Fruit fly (Drosophila melanogaster) whole organism, embryonic: Measurements from ENCODE around the gene FASN2.
A peak's percentile ranks its signal among the peaks of the same experiment; 100 is the strongest.

Experiments
- BEAF-32 ChIP-seq: fragments of 200-800 bp; sonication (Bioruptor generic); optimal IDR thresholded peaks from 3 replicates; lab custom pipeline; 2017; ENCODE audit warnings: missing biosample characterization, missing genetic modification characterization, mild to moderate bottlenecking, moderate library complexity, missing genetic modification reagents
- CG10274 ChIP-seq: fragments of 200-800 bp; sonication (Bioruptor generic); optimal IDR thresholded peaks from 3 replicates; lab custom pipeline; 2017; ENCODE audit warnings: missing biosample characterization, mild to moderate bottlenecking, missing genetic modification characterization
- CG11247 ChIP-seq: fragments of 200-800 bp; sonication (Bioruptor generic); IDR thresholded peaks from 2 replicates; pipeline ENCODE4 v1.3.6; 2022; ENCODE audit warnings: missing biosample characterization, missing genetic modification characterization
- CG11456 ChIP-seq: fragments of 200-800 bp; sonication (Bioruptor generic); IDR thresholded peaks from 3 replicates; pipeline ENCODE4 v1.3.6; 2022; ENCODE audit warnings: missing biosample characterization, missing genetic modification characterization
- CG11504 ChIP-seq: fragments of 200-800 bp; sonication (Bioruptor generic); optimal IDR thresholded peaks from 3 replicates; lab custom pipeline; 2019; ENCODE audit warnings: missing biosample characterization, mild to moderate bottlenecking, missing genetic modification characterization, moderate library complexity
- CG13624 ChIP-seq: fragments of 200-800 bp; sonication (Bioruptor generic); optimal IDR thresholded peaks from 2 replicates; lab custom pipeline; 2016; ENCODE audit warnings: missing biosample characterization, missing genetic modification characterization
- CG14710 ChIP-seq: fragments of 200-800 bp; sonication (Bioruptor generic); optimal IDR thresholded peaks from 3 replicates; lab custom pipeline; 2019; ENCODE audit warnings: missing biosample characterization, mild to moderate bottlenecking, missing genetic modification characterization, moderate library complexity
- CG15514 ChIP-seq: fragments of 200-800 bp; sonication (Bioruptor generic); optimal IDR thresholded peaks from 3 replicates; lab custom pipeline; 2017; ENCODE audit warnings: missing biosample characterization, missing genetic modification characterization, mild to moderate bottlenecking, moderate library complexity, missing genetic modification reagents
- CG18011 ChIP-seq: fragments of 200-800 bp; sonication (Bioruptor generic); optimal IDR thresholded peaks from 2 replicates; lab custom pipeline; 2017; ENCODE audit warnings: missing biosample characterization, missing genetic modification characterization, mild to moderate bottlenecking, moderate library complexity, missing genotype
- CG2199 ChIP-seq: fragments of 200-800 bp; sonication (Bioruptor generic); IDR thresholded peaks from 3 replicates; pipeline ENCODE4 v1.3.6; 2022; ENCODE audit warnings: missing biosample characterization, missing genetic modification characterization
- CG33213 ChIP-seq: fragments of 200-800 bp; sonication (Bioruptor generic); optimal IDR thresholded peaks from 3 replicates; lab custom pipeline; 2016; ENCODE audit warnings: missing biosample characterization, missing genetic modification characterization
- CG3407 ChIP-seq: fragments of 200-800 bp; sonication (Bioruptor generic); optimal IDR thresholded peaks from 2 replicates; lab custom pipeline; 2018; ENCODE audit warnings: missing biosample characterization, mild to moderate bottlenecking, missing genetic modification characterization
- CG3847 ChIP-seq: fragments of 200-800 bp; sonication (Bioruptor generic); IDR thresholded peaks from 2 replicates; pipeline ENCODE4 v1.3.6; 2022; ENCODE audit warnings: missing biosample characterization, missing genetic modification characterization
- CG4404 ChIP-seq: fragments of 200-800 bp; sonication (Bioruptor generic); IDR thresholded peaks from 2 replicates; pipeline ENCODE4 v1.3.6; 2022; ENCODE audit warnings: missing biosample characterization, missing genetic modification characterization
- CG4707 ChIP-seq: fragments of 200-800 bp; sonication (Bioruptor generic); optimal IDR thresholded peaks from 2 replicates; lab custom pipeline; 2018; ENCODE audit warnings: missing biosample characterization, mild to moderate bottlenecking, missing genetic modification characterization, moderate library complexity
- CG6175 ChIP-seq: fragments of 200-800 bp; sonication (Bioruptor generic); IDR thresholded peaks from 3 replicates; pipeline ENCODE4 v1.3.6; 2022; ENCODE audit warnings: missing biosample characterization, missing genetic modification characterization
- CG6272 ChIP-seq: fragments of 200-800 bp; sonication (Bioruptor generic); IDR thresholded peaks from 2 replicates; pipeline ENCODE4 v1.3.6; 2022; ENCODE audit warnings: missing biosample characterization, missing genetic modification characterization
- CG6854 ChIP-seq: fragments of 200-800 bp; sonication (Bioruptor generic); optimal IDR thresholded peaks from 3 replicates; lab custom pipeline; 2017; ENCODE audit warnings: missing biosample characterization, mild to moderate bottlenecking, missing genetic modification characterization
- CG7839 ChIP-seq: fragments of 200-800 bp; sonication (Bioruptor generic); optimal IDR thresholded peaks from 3 replicates; lab custom pipeline; 2018; ENCODE audit warnings: missing biosample characterization, mild to moderate bottlenecking, missing genetic modification characterization, moderate library complexity
- CG9215 ChIP-seq: fragments of 200-800 bp; sonication (Bioruptor generic); IDR thresholded peaks from 2 replicates; pipeline ENCODE4 v1.3.6; 2022; ENCODE audit warnings: missing biosample characterization, missing genetic modification characterization
- CrebB ChIP-seq: fragments of 200-800 bp; sonication (Bioruptor generic); optimal IDR thresholded peaks from 3 replicates; lab custom pipeline; 2018; ENCODE audit warnings: missing biosample characterization, mild to moderate bottlenecking, missing genetic modification characterization
- D ChIP-seq, 2 experiments: fragments of 200-800 bp in 1 of 2; fragments of >200 bp in 1 of 2; sonication (Bioruptor generic) in 1 of 2; optimal IDR thresholded peaks; 2 replicates in 1 of 2; 3 replicates in 1 of 2; lab custom pipeline; 2017; ENCODE audit warnings: mild to moderate bottlenecking in 1 of 2, missing biosample characterization in 1 of 2, missing genetic modification characterization in 1 of 2, missing genetic modification reagents in 1 of 2
- HLHmδ ChIP-seq: fragments of 200-800 bp; sonication (Bioruptor generic); optimal IDR thresholded peaks from 2 replicates; lab custom pipeline; 2018; ENCODE audit warnings: missing biosample characterization, mild to moderate bottlenecking, missing genetic modification characterization, moderate library complexity
- Mrtf ChIP-seq: fragments of 200-800 bp; sonication (Bioruptor generic); IDR thresholded peaks from 3 replicates; pipeline ENCODE4 v1.3.6; 2022; ENCODE audit warnings: missing biosample characterization, missing genetic modification characterization
- NC2β ChIP-seq: fragments of 200-800 bp; sonication (Bioruptor generic); optimal IDR thresholded peaks from 2 replicates; lab custom pipeline; 2016; ENCODE audit warnings: missing biosample characterization, missing genetic modification characterization
- Optix ChIP-seq: fragments of 200-800 bp; sonication (Bioruptor generic); IDR thresholded peaks from 3 replicates; pipeline ENCODE4 v1.3.6; 2022; ENCODE audit warnings: missing biosample characterization, missing genetic modification characterization
- Rfx ChIP-seq: fragments of 200-800 bp; sonication (Bioruptor generic); IDR thresholded peaks from 2 replicates; pipeline ENCODE4 v1.3.6; 2022; ENCODE audit warnings: missing biosample characterization, missing genetic modification characterization
- Sox100B ChIP-seq: fragments of 200-800 bp; sonication (Bioruptor generic); optimal IDR thresholded peaks from 3 replicates; lab custom pipeline; 2018; ENCODE audit warnings: missing biosample characterization, mild to moderate bottlenecking, missing genetic modification characterization
- Sry-β ChIP-seq: fragments of 200-800 bp; sonication (Bioruptor generic); optimal IDR thresholded peaks from 2 replicates; lab custom pipeline; 2018; ENCODE audit warnings: missing biosample characterization, mild to moderate bottlenecking, missing genetic modification characterization, moderate library complexity
- bbx ChIP-seq: fragments of 200-800 bp; sonication (Bioruptor generic); IDR thresholded peaks from 2 replicates; pipeline ENCODE4 v1.3.6; 2022; ENCODE audit warnings: missing biosample characterization, missing genetic modification characterization; ENCODE audit not compliant: partially characterized antibody
- bowl ChIP-seq: fragments of 200-800 bp; sonication (Bioruptor generic); IDR thresholded peaks from 2 replicates; pipeline ENCODE4 v1.3.6; 2022; ENCODE audit warnings: missing biosample characterization, missing genetic modification characterization
- br ChIP-seq: fragments of >200 bp; optimal IDR thresholded peaks from 2 replicates; lab custom pipeline; 2017
- caup ChIP-seq: fragments of 200-800 bp; sonication (Bioruptor generic); optimal IDR thresholded peaks from 3 replicates; lab custom pipeline; 2017; ENCODE audit warnings: missing biosample characterization, mild to moderate bottlenecking, missing genetic modification characterization, moderate library complexity; ENCODE audit not compliant: severe bottlenecking
- croc ChIP-seq: fragments of 200-800 bp; sonication (Bioruptor generic); conservative IDR thresholded peaks from 3 replicates; pipeline ENCODE4 v1.3.6; 2022; ENCODE audit warnings: missing biosample characterization, missing genetic modification characterization
- dati ChIP-seq: fragments of 200-800 bp; sonication (Bioruptor generic); IDR thresholded peaks from 2 replicates; pipeline ENCODE4 v1.3.6; 2022; ENCODE audit warnings: missing biosample characterization, missing genetic modification characterization
- dimm ChIP-seq: fragments of 200-800 bp; sonication (Bioruptor generic); IDR thresholded peaks from 2 replicates; pipeline ENCODE4 v1.3.6; 2022; ENCODE audit warnings: missing biosample characterization, missing genetic modification characterization
- dysf ChIP-seq: fragments of 200-800 bp; sonication (Bioruptor generic); IDR thresholded peaks from 3 replicates; pipeline ENCODE4 v1.3.6; 2022; ENCODE audit warnings: missing biosample characterization, missing genetic modification characterization
- gsb-n ChIP-seq: fragments of 200-800 bp; sonication (Bioruptor generic); optimal IDR thresholded peaks from 3 replicates; lab custom pipeline; 2018; ENCODE audit warnings: missing biosample characterization, mild to moderate bottlenecking, missing genetic modification characterization
- hbn ChIP-seq: fragments of 200-800 bp; sonication (Bioruptor generic); IDR thresholded peaks from 2 replicates; pipeline ENCODE4 v1.3.6; 2022; ENCODE audit warnings: missing biosample characterization, missing genetic modification characterization; ENCODE audit not compliant: partially characterized antibody
- inv ChIP-seq: fragments of 200-800 bp; sonication (Bioruptor generic); IDR thresholded peaks from 2 replicates; pipeline ENCODE4 v1.3.6; 2022; ENCODE audit warnings: missing biosample characterization, missing genetic modification characterization; ENCODE audit not compliant: partially characterized antibody
- kah ChIP-seq: fragments of 200-800 bp; sonication (Bioruptor generic); optimal IDR thresholded peaks from 2 replicates; lab custom pipeline; 2018; ENCODE audit warnings: missing biosample characterization, mild to moderate bottlenecking, missing genetic modification characterization
- klu ChIP-seq: fragments of 200-800 bp; sonication (Bioruptor generic); IDR thresholded peaks from 2 replicates; pipeline ENCODE4 v1.3.6; 2022; ENCODE audit warnings: missing biosample characterization, missing genetic modification characterization
- lola ChIP-seq, 3 experiments: fragments of >200 bp in 2 of 3; fragments of 200-800 bp in 1 of 3; sonication (Bioruptor generic) in 1 of 3; optimal IDR thresholded peaks; 2 replicates each; lab custom pipeline; 2017 to 2019; ENCODE audit warnings: missing biosample characterization in 3 of 3, missing genetic modification characterization in 3 of 3, mild to moderate bottlenecking in 1 of 3, moderate library complexity in 1 of 3
- nom ChIP-seq: fragments of 200-800 bp; sonication (Bioruptor generic); optimal IDR thresholded peaks from 2 replicates; lab custom pipeline; 2017; ENCODE audit warnings: missing biosample characterization, missing genetic modification characterization, mild to moderate bottlenecking, moderate library complexity, missing genetic modification reagents
- otp ChIP-seq: fragments of 200-800 bp; sonication (Bioruptor generic); IDR thresholded peaks from 3 replicates; pipeline ENCODE4, ENCODE4 v1.3.6; 2022; ENCODE audit warnings: missing biosample characterization, missing genetic modification characterization
- pros ChIP-seq: fragments of 200-800 bp; sonication (Bioruptor generic); optimal IDR thresholded peaks from 3 replicates; lab custom pipeline; 2019; ENCODE audit warnings: missing biosample characterization, mild to moderate bottlenecking, missing genetic modification characterization, moderate library complexity
- psq ChIP-seq: fragments of 200-800 bp; sonication (Bioruptor generic); optimal IDR thresholded peaks from 2 replicates; lab custom pipeline; 2017; ENCODE audit warnings: missing biosample characterization, missing genetic modification characterization
- sob ChIP-seq: fragments of 200-800 bp; sonication (Bioruptor generic); IDR thresholded peaks from 2 replicates; pipeline ENCODE4 v1.3.6; 2022; ENCODE audit warnings: missing biosample characterization, missing genetic modification characterization
- usp ChIP-seq: fragments of >200 bp; optimal IDR thresholded peaks from 2 replicates; lab custom pipeline; 2017; ENCODE audit warnings: missing biosample characterization, missing genetic modification characterization

Gene FASN2

DNA sequence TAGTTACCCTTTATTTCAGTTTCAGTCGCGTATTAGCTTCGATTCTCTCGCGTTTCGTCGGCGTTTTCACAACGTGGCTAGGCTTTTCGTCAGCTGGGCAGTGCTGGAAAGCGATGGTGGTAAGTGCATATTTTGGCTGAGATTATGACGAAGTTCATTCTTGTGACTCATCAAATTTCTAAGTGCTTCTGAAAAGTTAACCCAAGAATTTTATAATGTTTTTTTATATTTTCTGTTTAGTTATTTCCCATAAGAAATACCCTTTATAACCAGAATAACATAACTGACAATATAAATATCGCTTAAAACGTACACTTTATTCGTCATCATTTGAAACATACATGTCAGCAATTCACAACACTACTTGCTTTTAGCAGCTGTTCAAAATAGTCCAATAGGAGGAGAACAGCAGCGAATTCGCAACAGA is 6.6 kb upstream of the FASN2 start, which contains the start of the genes CG17260 and SerRS (continued):
- TF ChIP-seq Sox100B (GFP tag; lab: Kevin White, UChicago) (no peak), CG6175 (GFP tag; lab: Robert Waterston, UW) (peak; percentile 82), D (optimal IDR thresholded peaks at IDR 0.05; lab: Kevin White, UChicago) (no peak), D (GFP tag; optimal IDR thresholded peaks at IDR 0.05; lab: Kevin White, UChicago) (peak; percentile 76), inv (peak; percentile 34; the same call in 1 of the 2 replicates), nom (peak; percentile 67), CG11247 (peak; percentile 88), CG14710 (tag; lab: Kevin White, UChicago) (peak; percentile 91), CG15514 (peak; percentile 88), Mrtf (GFP tag; lab: Robert Waterston, UW) (peak; percentile 88), Rfx (GFP tag; lab: Robert Waterston, UW) (peak; percentile 94), dysf (GFP tag; lab: Robert Waterston, UW) (peak; percentile 95), CG33213 (GFP tag; lab: Kevin White, UChicago) (peak; percentile 84), usp (GFP tag; lab: Kevin White, UChicago) (no peak), CrebB (peak; percentile 72), Optix (GFP tag; lab: Robert Waterston, UW) (peak; percentile 70; the same call in 2 of the 3 replicates), CG10274 (GFP tag; lab: Kevin White, UChicago) (peak; percentile 61), CG3407 (GFP tag; lab: Kevin White, UChicago) (peak; percentile 84), otp (GFP tag; lab: Robert Waterston, UW) (peak; percentile 68; the same call in 1 of the 3 replicates), caup (GFP tag; lab: Kevin White, UChicago) (peak; percentile 91), dati (GFP tag; lab: Robert Waterston, UW) (no peak), croc (GFP tag; lab: Robert Waterston, UW) (peak; percentile 89), CG7839 (tag; lab: Kevin White, UChicago) (peak; percentile 94), dimm (GFP tag; lab: Robert Waterston, UW) (peak; percentile 73), Sry-β (peak; percentile 42), bowl (peak; percentile 26; the same call in 1 of the 2 replicates), CG11504 (tag; lab: Kevin White, UChicago) (no peak), CG9215 (peak; percentile 94), lola (GFP tag; optimal IDR thresholded peaks at IDR 0.05; lab: Kevin White, UChicago) (peak in 1 of 3 experiments; percentile 87)

DNA sequence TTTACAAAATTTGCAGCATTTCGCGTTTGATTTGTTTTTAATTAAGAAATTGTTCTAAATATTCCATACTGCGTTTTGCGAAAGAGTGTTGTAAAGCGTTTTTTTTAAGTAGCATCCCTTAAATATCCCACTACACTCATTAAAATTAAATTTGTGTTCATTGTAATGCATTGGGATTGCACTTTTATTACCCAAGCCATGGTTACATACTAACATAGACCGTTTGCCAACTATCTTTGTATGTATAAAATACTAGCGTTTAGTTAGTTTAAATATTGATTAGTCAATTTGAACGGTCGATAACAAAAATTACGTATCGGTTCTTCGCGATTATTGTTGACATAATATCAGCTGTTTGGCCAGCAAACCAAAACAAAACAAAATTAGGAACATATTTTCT is 4.0 kb upstream of the FASN2 start, which contains the start of the genes cnir and CG17221:
Gene cnir (minus strand): TSS at position 39 of the 400 bp plus-strand sequence.
Gene CG17221 (plus strand): TSS at position 203 of the 400 bp plus-strand sequence.
- TF ChIP-seq CG11456 (GFP tag; lab: Robert Waterston, UW): no peak
- no peak for TF ChIP-seq CG4707 (GFP tag; lab: Kevin White, UChicago)
- TF ChIP-seq BEAF-32 (GFP tag; lab: Kevin White, UChicago): peak; percentile 72
- TF ChIP-seq CG14710 (tag; lab: Kevin White, UChicago): peak; percentile 78
- peak; percentile 63; the same call in 1 of the 2 replicates for TF ChIP-seq CG3847 (GFP tag; lab: Robert Waterston, UW)
- no peak for TF ChIP-seq bbx (GFP tag; lab: Robert Waterston, UW)
- no peak for TF ChIP-seq psq
- no peak for TF ChIP-seq HLHmδ (GFP tag; lab: Kevin White, UChicago)
- peak; percentile 74 for TF ChIP-seq NC2β (GFP tag; lab: Kevin White, UChicago)
- TF ChIP-seq caup (GFP tag; lab: Kevin White, UChicago): peak; percentile 58
- peak; percentile 17; the same call in 1 of the 2 replicates for TF ChIP-seq CG6272 (GFP tag; lab: Robert Waterston, UW)
- no peak for TF ChIP-seq CG3407 (GFP tag; lab: Kevin White, UChicago)
- TF ChIP-seq klu: no peak
- peak; percentile 62; the same call in 1 of the 2 replicates for TF ChIP-seq hbn
- TF ChIP-seq gsb-n (tag; lab: Kevin White, UChicago): peak; percentile 23
- no peak for TF ChIP-seq CG6854
- no peak for TF ChIP-seq pros (GFP tag; lab: Kevin White, UChicago)
- TF ChIP-seq CG2199: 0 out of 3 replicates have a peak, but pooled peaks have one; percentile 18
- TF ChIP-seq sob (GFP tag; lab: Robert Waterston, UW): peak; percentile 60
- no peak for TF ChIP-seq kah (GFP tag; lab: Kevin White, UChicago)
- peak; percentile 85 for TF ChIP-seq CG13624
- TF ChIP-seq br (lab: Kevin White, UChicago): no peak
- TF ChIP-seq CG4404 (GFP tag; lab: Robert Waterston, UW): no peak; the same call in 1 of the 2 replicates
- peak; percentile 61 for TF ChIP-seq CG18011 (GFP tag; lab: Kevin White, UChicago)
